Worm (Caenorhabditis elegans) whole organism, L1 larva: ENCODE measurements around the gene atz-1.
A peak's percentile ranks its signal among the peaks of the same experiment; 100 is the strongest.
"Not testable (repeated sequence)": the region's sequence is repeated elsewhere in the genome, so short reads cannot be mapped to it uniquely, and the experiment has no call there.

Source experiments
- C04F5.9 ChIP-seq: sonication (generic microtip); optimal IDR thresholded peaks from 2 replicates; lab custom pipeline; 2016; ENCODE audit warnings: missing genetic modification characterization, missing compliant biosample characterization
- F16B12.6 ChIP-seq: fragments of 150-350 bp; optimal IDR thresholded peaks from 2 replicates; lab custom pipeline; 2014; ENCODE audit warnings: missing biosample characterization, missing genetic modification characterization
- blmp-1 ChIP-seq: fragments of 150-350 bp; optimal IDR thresholded peaks from 2 replicates; lab custom pipeline; 2014; ENCODE audit warnings: missing biosample characterization, missing genetic modification characterization
- ceh-88 ChIP-seq: fragments of 200-800 bp; sonication (Bioruptor generic); IDR thresholded peaks from 2 replicates; pipeline ENCODE4 v1.3.6; 2022; ENCODE audit warnings: missing genetic modification characterization, missing compliant biosample characterization
- dpl-1 ChIP-seq, 3 experiments: fragments of 150-350 bp in 2 of 3; sonication (generic microtip) in 1 of 3; optimal IDR thresholded peaks; 2 replicates each; lab custom pipeline; 2014 to 2017; ENCODE audit warnings: missing biosample characterization in 3 of 3, missing genetic modification characterization in 3 of 3, missing genetic modification reagents in 3 of 3
- dsc-1 ChIP-seq: sonication (generic microtip); optimal IDR thresholded peaks from 2 replicates; lab custom pipeline; 2016; ENCODE audit warnings: mild to moderate bottlenecking, missing genetic modification characterization, missing compliant biosample characterization
- efl-1 ChIP-seq, 4 experiments: fragments of 150-350 bp; optimal IDR thresholded peaks in 3 of 4; peaks in 1 of 4; 1 replicate in 1 of 4; 2 replicates in 3 of 4; lab custom pipeline; 2014; ENCODE audit warnings: missing biosample characterization in 2 of 4, missing genetic modification characterization in 2 of 4, missing genetic modification reagents in 2 of 4
- elt-3 ChIP-seq, 6 experiments: fragments of 150-350 bp in 1 of 6; sonication (generic microtip); optimal IDR thresholded peaks; 2 replicates each; lab custom pipeline; 2017 to 2018; ENCODE audit warnings: missing biosample characterization in 6 of 6, missing genetic modification characterization in 6 of 6, inconsistent platforms in 1 of 6
- ets-5 ChIP-seq: fragments of 200-800 bp; sonication (Bioruptor generic); IDR thresholded peaks from 2 replicates; pipeline ENCODE4 v1.3.6; 2022; ENCODE audit warnings: missing genetic modification characterization, missing compliant biosample characterization
- fkh-10 ChIP-seq: sonication (generic microtip); optimal IDR thresholded peaks from 2 replicates; lab custom pipeline; 2017; ENCODE audit warnings: missing biosample characterization, missing genetic modification reagents, missing genetic modification characterization
- fos-1 ChIP-seq: fragments of 150-350 bp; optimal IDR thresholded peaks from 2 replicates; lab custom pipeline; 2014; ENCODE audit warnings: missing biosample characterization, missing genetic modification characterization
- irx-1 ChIP-seq: sonication (generic microtip); optimal IDR thresholded peaks from 2 replicates; lab custom pipeline; 2016; ENCODE audit warnings: missing genetic modification characterization, missing compliant biosample characterization
- lin-35 ChIP-seq, 2 experiments: fragments of 150-350 bp; optimal IDR thresholded peaks; 2 replicates each; lab custom pipeline; 2014; ENCODE audit warnings: missing biosample characterization in 2 of 2, missing genetic modification characterization in 2 of 2, missing genetic modification reagents in 2 of 2
- lir-3 ChIP-seq: sonication (generic microtip); optimal IDR thresholded peaks from 2 replicates; lab custom pipeline; 2016; ENCODE audit warnings: mild to moderate bottlenecking, missing genetic modification characterization, moderate library complexity, missing compliant biosample characterization; ENCODE audit not compliant: poor library complexity
- lsy-2 ChIP-seq, 2 experiments: fragments of 150-350 bp; optimal IDR thresholded peaks; 2 replicates each; lab custom pipeline; 2014; ENCODE audit warnings: missing biosample characterization in 2 of 2, missing genetic modification characterization in 2 of 2
- nhr-47 ChIP-seq: sonication (generic microtip); optimal IDR thresholded peaks from 2 replicates; lab custom pipeline; 2016; ENCODE audit warnings: mild to moderate bottlenecking, missing genetic modification characterization, moderate library complexity, missing compliant biosample characterization
- nhr-85 ChIP-seq: sonication (generic microtip); peaks from one replicate; lab custom pipeline; 2016; ENCODE audit warnings: missing genetic modification characterization, inconsistent platforms, missing compliant biosample characterization
- nhr-90 ChIP-seq: sonication (generic microtip); optimal IDR thresholded peaks from 2 replicates; lab custom pipeline; 2016; ENCODE audit warnings: mild to moderate bottlenecking, missing genetic modification characterization, missing compliant biosample characterization; ENCODE audit not compliant: poor library complexity
- skn-1 ChIP-seq: fragments of 150-350 bp; optimal IDR thresholded peaks from 2 replicates; lab custom pipeline; 2014; ENCODE audit warnings: missing biosample characterization, missing genetic modification characterization
- sox-4 ChIP-seq: sonication (generic microtip); optimal IDR thresholded peaks from 2 replicates; lab custom pipeline; 2016; ENCODE audit warnings: missing genetic modification characterization, missing compliant biosample characterization
- unc-98 ChIP-seq: fragments of 200-800 bp; sonication (Bioruptor generic); IDR thresholded peaks from 2 replicates; pipeline ENCODE4 v1.3.6; 2022; ENCODE audit warnings: missing genetic modification characterization, missing compliant biosample characterization
- vab-15 ChIP-seq: sonication (generic microtip); optimal IDR thresholded peaks from 2 replicates; lab custom pipeline; 2017; ENCODE audit warnings: missing genotype, mild to moderate bottlenecking, missing genetic modification characterization, missing compliant biosample characterization
- zip-4 ChIP-seq: fragments of 200-800 bp; sonication (Bioruptor generic); optimal IDR thresholded peaks from 2 replicates; lab custom pipeline; 2018; ENCODE audit warnings: mild to moderate bottlenecking, missing genetic modification characterization, moderate library complexity, missing compliant biosample characterization

The atz-1 gene

DNA sequence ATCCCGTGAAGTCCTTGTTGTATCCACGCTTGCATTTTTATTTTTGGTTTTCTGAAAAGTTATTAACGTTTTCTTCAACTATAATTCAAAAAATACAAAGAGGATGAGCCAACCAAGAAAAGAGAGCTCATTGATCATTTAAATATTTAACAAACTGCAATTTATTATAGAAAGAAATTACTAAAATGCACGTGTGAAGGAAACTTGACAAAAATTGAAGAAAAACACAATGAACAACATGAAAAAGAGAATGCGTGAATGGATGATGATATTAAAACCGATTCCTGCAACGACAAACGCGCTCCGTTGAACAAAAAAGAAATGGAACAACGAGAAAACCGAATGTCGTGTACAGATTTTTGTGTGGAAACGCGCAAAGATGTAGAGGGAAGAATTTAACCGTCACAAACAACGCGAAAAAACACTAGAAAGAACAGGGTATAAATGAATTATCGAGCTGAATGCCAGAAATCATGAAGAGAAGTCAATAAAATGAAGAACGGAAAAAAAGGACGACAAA, 45.0 kb downstream of the atz-1 start, which contains the start of gene ufd-1:
TSS of gene ufd-1 (minus strand) at position 51 of the 520 bp plus-strand sequence.
- TF ChIP-seq fkh-10 (GFP tag; lab: Kevin White, UChicago) (no peak), C04F5.9 (no peak), dpl-1 (GFP tag; optimal IDR thresholded peaks at IDR 0.05; lab: Kevin White, UChicago) (peak in 1 of 3 experiments; percentile 42), nhr-85 (tag; lab: Kevin White, UChicago) (no peak), skn-1 (tag; lab: Kevin White, UChicago) (peak; percentile 56), lin-35 (GFP tag; optimal IDR thresholded peaks at IDR 0.05; lab: Kevin White, UChicago) (peak in 1 of 2 experiments; percentile 40), irx-1 (tag; lab: Kevin White, UChicago) (no peak), vab-15 (tag; lab: Kevin White, UChicago) (no peak), blmp-1 (peak; percentile 70), ceh-88 (GFP tag; lab: Robert Waterston, UW) (no peak), zip-4 (GFP tag; lab: Kevin White, UChicago) (no peak), F16B12.6 (tag; lab: Kevin White, UChicago) (no peak), sox-4 (no peak), fos-1 (tag; lab: Kevin White, UChicago) (no peak), efl-1 (optimal IDR thresholded peaks at IDR 0.05; lab: Kevin White, UChicago) (no peak), efl-1 (GFP tag; optimal IDR thresholded peaks at IDR 0.05 in 1 of 2; lab: Kevin White, UChicago) (peak in 1 of 2 experiments; percentile 11), lir-3 (no peak), dsc-1 (no peak), unc-98 (no peak), lsy-2 (tag; optimal IDR thresholded peaks at IDR 0.05; lab: Kevin White, UChicago) (peak in 1 of 2 experiments; percentile 0), elt-3 (tag; optimal IDR thresholded peaks at IDR 0.05; lab: Kevin White, UChicago) (no peak)

ce11 chrIV:12326932-12327331, 49.0 kb downstream of the atz-1 start, which contains the start of gene F19B6.3:
F19B6.3 (plus strand) TSS chrIV:12327232.
- TF ChIP-seq nhr-90 (tag; lab: Kevin White, UChicago); nhr-47 (tag; lab: Kevin White, UChicago); ets-5: not testable (repeated sequence)
